Fruit fly (Drosophila melanogaster) whole organism, embryonic: Measurements from ENCODE around the gene Use1.

Experiments
- Abd-B ChIP-seq: fragments of 200-800 bp; sonication (Bioruptor generic); optimal IDR thresholded peaks from 2 replicates; lab custom pipeline; 2018; ENCODE audit warnings: missing biosample characterization, mild to moderate bottlenecking, missing genetic modification characterization, moderate library complexity
- Aef1 ChIP-seq: fragments of 200-800 bp; sonication (Bioruptor generic); IDR thresholded peaks from 3 replicates; pipeline ENCODE4 v1.3.6; 2022; ENCODE audit warnings: missing biosample characterization, missing genetic modification characterization
- Atf-2 ChIP-seq: fragments of 200-800 bp; sonication (Bioruptor generic); optimal IDR thresholded peaks from 2 replicates; lab custom pipeline; 2016; ENCODE audit warnings: missing biosample characterization, missing genetic modification characterization
- Atf6 ChIP-seq: fragments of 200-800 bp; sonication (Bioruptor generic); IDR thresholded peaks from 2 replicates; pipeline ENCODE4 v1.3.6; 2022; ENCODE audit warnings: missing biosample characterization, missing genetic modification characterization
- Bdp1 ChIP-seq: fragments of 200-800 bp; sonication (Bioruptor generic); optimal IDR thresholded peaks from 3 replicates; lab custom pipeline; 2016; ENCODE audit warnings: missing biosample characterization, missing genetic modification characterization
- CG11093 ChIP-seq: fragments of 200-800 bp; sonication (Bioruptor generic); IDR thresholded peaks from 3 replicates; pipeline ENCODE4 v1.3.6; 2022; ENCODE audit warnings: missing biosample characterization, missing genetic modification characterization
- CG11504 ChIP-seq: fragments of 200-800 bp; sonication (Bioruptor generic); optimal IDR thresholded peaks from 3 replicates; lab custom pipeline; 2019; ENCODE audit warnings: missing biosample characterization, mild to moderate bottlenecking, missing genetic modification characterization, moderate library complexity
- CG11560 ChIP-seq: fragments of 200-800 bp; sonication (Bioruptor generic); IDR thresholded peaks from 3 replicates; pipeline ENCODE4 v1.3.6; 2022; ENCODE audit warnings: missing biosample characterization, missing genetic modification characterization
- CG1529 ChIP-seq: fragments of 200-800 bp; sonication (Bioruptor generic); optimal IDR thresholded peaks from 3 replicates; lab custom pipeline; 2018; ENCODE audit warnings: missing biosample characterization, missing genetic modification characterization
- CG17385 ChIP-seq: fragments of 200-800 bp; sonication (Bioruptor generic); optimal IDR thresholded peaks from 3 replicates; lab custom pipeline; 2018; ENCODE audit warnings: missing biosample characterization, mild to moderate bottlenecking, missing genetic modification characterization
- CG18764 ChIP-seq: fragments of 200-800 bp; sonication (Bioruptor generic); optimal IDR thresholded peaks from 3 replicates; lab custom pipeline; 2016; ENCODE audit warnings: missing biosample characterization, missing genetic modification characterization
- CG2678 ChIP-seq: fragments of 200-800 bp; sonication (Bioruptor generic); optimal IDR thresholded peaks from 3 replicates; lab custom pipeline; 2019; ENCODE audit warnings: missing biosample characterization, mild to moderate bottlenecking, missing genetic modification characterization, moderate library complexity
- CG2889 ChIP-seq: fragments of 200-800 bp; sonication (Bioruptor generic); IDR thresholded peaks from 3 replicates; pipeline ENCODE4 v1.3.6; 2022; ENCODE audit warnings: missing biosample characterization, missing genetic modification characterization
- CG30431 ChIP-seq: fragments of 200-800 bp; sonication (Bioruptor generic); optimal IDR thresholded peaks from 2 replicates; lab custom pipeline; 2017; ENCODE audit warnings: missing biosample characterization, missing genetic modification characterization
- CG3407 ChIP-seq: fragments of 200-800 bp; sonication (Bioruptor generic); optimal IDR thresholded peaks from 2 replicates; lab custom pipeline; 2018; ENCODE audit warnings: missing biosample characterization, mild to moderate bottlenecking, missing genetic modification characterization
- CG3838 ChIP-seq: fragments of 200-800 bp; sonication (Bioruptor generic); optimal IDR thresholded peaks from 3 replicates; lab custom pipeline; 2016; ENCODE audit warnings: missing biosample characterization, missing genetic modification characterization
- CG4617 ChIP-seq: fragments of 200-800 bp; sonication (Bioruptor generic); optimal IDR thresholded peaks from 3 replicates; lab custom pipeline; 2016; ENCODE audit warnings: missing biosample characterization, missing genetic modification characterization, borderline replicate concordance
- CG4707 ChIP-seq: fragments of 200-800 bp; sonication (Bioruptor generic); optimal IDR thresholded peaks from 2 replicates; lab custom pipeline; 2018; ENCODE audit warnings: missing biosample characterization, mild to moderate bottlenecking, missing genetic modification characterization, moderate library complexity
- CG7928 ChIP-seq: fragments of 200-800 bp; sonication (Bioruptor generic); optimal IDR thresholded peaks from 2 replicates; lab custom pipeline; 2017; ENCODE audit warnings: missing biosample characterization, mild to moderate bottlenecking, missing genetic modification characterization
- CG8478 ChIP-seq: fragments of >200 bp; optimal IDR thresholded peaks from 2 replicates; lab custom pipeline; 2018
- E2f2 ChIP-seq: fragments of 200-800 bp; sonication (Bioruptor generic); IDR thresholded peaks from 2 replicates; pipeline ENCODE4 v1.3.6; 2022; ENCODE audit warnings: missing biosample characterization, missing genetic modification characterization
- HmgD ChIP-seq: fragments of 200-800 bp; sonication (Bioruptor generic); optimal IDR thresholded peaks from 3 replicates; lab custom pipeline; 2016; ENCODE audit warnings: missing biosample characterization, missing genetic modification characterization
- Lhr ChIP-seq: fragments of 200-800 bp; sonication (Bioruptor generic); optimal IDR thresholded peaks from 3 replicates; lab custom pipeline; 2017; ENCODE audit warnings: mild to moderate bottlenecking, missing biosample characterization, missing genetic modification reagents, missing genetic modification characterization
- Lpt ChIP-seq: fragments of >200 bp; optimal IDR thresholded peaks from 2 replicates; lab custom pipeline; 2018; ENCODE audit warnings: missing biosample characterization, missing genetic modification characterization
- Med ChIP-seq: fragments of 200-800 bp; sonication (Bioruptor generic); peaks from one replicate; lab custom pipeline; 2016; ENCODE audit warnings: missing biosample characterization, missing genetic modification characterization, mild to moderate bottlenecking, inconsistent platforms, moderate library complexity
- Mes4 ChIP-seq: fragments of 200-800 bp; sonication (Bioruptor generic); optimal IDR thresholded peaks from 2 replicates; lab custom pipeline; 2016; ENCODE audit warnings: missing biosample characterization, missing genetic modification characterization
- Neu2 ChIP-seq: fragments of 200-800 bp; sonication (Bioruptor generic); optimal IDR thresholded peaks from 3 replicates; lab custom pipeline; 2016; ENCODE audit warnings: missing biosample characterization, missing genetic modification characterization, borderline replicate concordance
- Nf-YB ChIP-seq: fragments of 200-800 bp; sonication (Bioruptor generic); optimal IDR thresholded peaks from 3 replicates; lab custom pipeline; 2019; ENCODE audit warnings: missing biosample characterization, mild to moderate bottlenecking, missing genetic modification characterization, moderate library complexity
- NfI ChIP-seq: fragments of 200-800 bp; sonication (Bioruptor generic); optimal IDR thresholded peaks from 3 replicates; lab custom pipeline; 2018; ENCODE audit warnings: missing biosample characterization, mild to moderate bottlenecking, missing genetic modification characterization, moderate library complexity
- Optix ChIP-seq: fragments of 200-800 bp; sonication (Bioruptor generic); IDR thresholded peaks from 3 replicates; pipeline ENCODE4 v1.3.6; 2022; ENCODE audit warnings: missing biosample characterization, missing genetic modification characterization
- Sox100B ChIP-seq: fragments of 200-800 bp; sonication (Bioruptor generic); optimal IDR thresholded peaks from 3 replicates; lab custom pipeline; 2018; ENCODE audit warnings: missing biosample characterization, mild to moderate bottlenecking, missing genetic modification characterization
- Sox102F ChIP-seq: fragments of 200-800 bp; sonication (Bioruptor generic); optimal IDR thresholded peaks from 2 replicates; lab custom pipeline; 2018; ENCODE audit warnings: missing biosample characterization, mild to moderate bottlenecking, missing genetic modification characterization, moderate library complexity
- Spps ChIP-seq: fragments of 200-800 bp; sonication (Bioruptor generic); optimal IDR thresholded peaks from 2 replicates; lab custom pipeline; 2018; ENCODE audit warnings: missing biosample characterization, mild to moderate bottlenecking, missing genetic modification characterization
- Sry-β ChIP-seq: fragments of 200-800 bp; sonication (Bioruptor generic); optimal IDR thresholded peaks from 2 replicates; lab custom pipeline; 2018; ENCODE audit warnings: missing biosample characterization, mild to moderate bottlenecking, missing genetic modification characterization, moderate library complexity
- Usf ChIP-seq: fragments of 200-800 bp; sonication (Bioruptor generic); optimal IDR thresholded peaks from 2 replicates; lab custom pipeline; 2017; ENCODE audit warnings: missing genotype, missing biosample characterization, missing genetic modification characterization
- cad ChIP-seq: fragments of >200 bp; optimal IDR thresholded peaks from 2 replicates; lab custom pipeline; 2017; ENCODE audit warnings: missing biosample characterization, missing genetic modification characterization
- caup ChIP-seq: fragments of 200-800 bp; sonication (Bioruptor generic); optimal IDR thresholded peaks from 3 replicates; lab custom pipeline; 2017; ENCODE audit warnings: missing biosample characterization, mild to moderate bottlenecking, missing genetic modification characterization, moderate library complexity; ENCODE audit not compliant: severe bottlenecking
- cwo ChIP-seq: fragments of 200-800 bp; sonication (Bioruptor generic); optimal IDR thresholded peaks from 3 replicates; lab custom pipeline; 2017; ENCODE audit warnings: missing biosample characterization, missing genetic modification characterization, mild to moderate bottlenecking, moderate library complexity, missing genetic modification reagents
- dimm ChIP-seq: fragments of 200-800 bp; sonication (Bioruptor generic); IDR thresholded peaks from 2 replicates; pipeline ENCODE4 v1.3.6; 2022; ENCODE audit warnings: missing biosample characterization, missing genetic modification characterization
- exex ChIP-seq: fragments of 200-800 bp; sonication (Bioruptor generic); optimal IDR thresholded peaks from 4 replicates; lab custom pipeline; 2018; ENCODE audit warnings: missing biosample characterization, mild to moderate bottlenecking, missing genetic modification characterization, moderate library complexity
- gcm ChIP-seq: fragments of 200-800 bp; sonication (Bioruptor generic); optimal IDR thresholded peaks from 2 replicates; lab custom pipeline; 2019; ENCODE audit warnings: missing biosample characterization, mild to moderate bottlenecking, missing genetic modification characterization, moderate library complexity
- ham ChIP-seq: fragments of 200-800 bp; sonication (Bioruptor generic); IDR thresholded peaks from 2 replicates; pipeline ENCODE4 v1.3.6; 2022; ENCODE audit warnings: missing biosample characterization, missing genetic modification characterization
- nerfin-2 ChIP-seq: fragments of 200-800 bp; sonication (Bioruptor generic); IDR thresholded peaks from 2 replicates; pipeline ENCODE4 v1.3.6; 2022; ENCODE audit warnings: missing biosample characterization, missing genetic modification characterization; ENCODE audit not compliant: partially characterized antibody
- p53 ChIP-seq: fragments of 200-800 bp; sonication (Bioruptor generic); optimal IDR thresholded peaks from 2 replicates; lab custom pipeline; 2016; ENCODE audit warnings: missing biosample characterization, missing genetic modification characterization
- pho ChIP-seq: fragments of 200-800 bp; sonication (Bioruptor generic); optimal IDR thresholded peaks from 2 replicates; lab custom pipeline; 2016; ENCODE audit warnings: missing biosample characterization, missing genetic modification characterization
- psq ChIP-seq: fragments of 200-800 bp; sonication (Bioruptor generic); optimal IDR thresholded peaks from 2 replicates; lab custom pipeline; 2017; ENCODE audit warnings: missing biosample characterization, missing genetic modification characterization
- tio ChIP-seq: fragments of 200-800 bp; sonication (Bioruptor generic); optimal IDR thresholded peaks from 2 replicates; lab custom pipeline; 2017; ENCODE audit warnings: missing biosample characterization, missing genetic modification characterization, inconsistent platforms
- tll ChIP-seq, 2 experiments: fragments of 200-800 bp in 1 of 2; fragments of >200 bp in 1 of 2; sonication (Bioruptor generic) in 1 of 2; optimal IDR thresholded peaks; 2 replicates each; lab custom pipeline; 2017 to 2019; ENCODE audit warnings: missing biosample characterization in 2 of 2, missing genetic modification characterization in 2 of 2, mild to moderate bottlenecking in 1 of 2, moderate library complexity in 1 of 2
- vvl ChIP-seq: fragments of 200-800 bp; sonication (Bioruptor generic); IDR thresholded peaks from 2 replicates; pipeline ENCODE4 v1.3.6; 2022; ENCODE audit warnings: missing biosample characterization, missing genetic modification characterization

The Use1 gene

dm6 chr3L:9136976-9137954, at the start of gene Use1, which contains the start of gene nwk (continued):
- TF ChIP-seq pho (GFP tag; lab: Kevin White, UChicago), result peak; percentile 8
- TF ChIP-seq Med (GFP tag; lab: Kevin White, UChicago), result peak; percentile 79
- TF ChIP-seq Lpt (GFP tag; lab: Kevin White, UChicago), result no peak
- TF ChIP-seq psq (GFP tag; lab: Kevin White, UChicago), result no peak
- TF ChIP-seq E2f2 (GFP tag; lab: Robert Waterston, UW), result peak; percentile 51; the same call in 1 of the 2 replicates
- TF ChIP-seq CG17385 (GFP tag; lab: Kevin White, UChicago), result no peak
- no peak for TF ChIP-seq CG18764 (GFP tag; lab: Kevin White, UChicago)
- TF ChIP-seq dimm (GFP tag; lab: Robert Waterston, UW), result no peak
- TF ChIP-seq Atf6 (GFP tag; lab: Robert Waterston, UW), result no peak
- TF ChIP-seq tio (GFP tag; lab: Kevin White, UChicago), result no peak
- TF ChIP-seq HmgD, result no peak
- no peak for TF ChIP-seq ham (GFP tag; lab: Robert Waterston, UW)
- no peak for TF ChIP-seq CG1529 (GFP tag; lab: Kevin White, UChicago)
- no peak for TF ChIP-seq CG11093 (GFP tag; lab: Robert Waterston, UW)
- TF ChIP-seq CG3407 (GFP tag; lab: Kevin White, UChicago), result no peak
- TF ChIP-seq Sox100B, result no peak
- TF ChIP-seq caup (GFP tag; lab: Kevin White, UChicago), result no peak
- TF ChIP-seq cad (GFP tag; lab: Kevin White, UChicago), result no peak
- peak; percentile 35; the same call in 1 of the 2 replicates for TF ChIP-seq vvl
- peak; percentile 77 for TF ChIP-seq exex (tag; lab: Kevin White, UChicago)
- TF ChIP-seq CG3838 (GFP tag; lab: Kevin White, UChicago), result no peak
- no peak for TF ChIP-seq CG2889 (GFP tag; lab: Robert Waterston, UW)
- no peak for TF ChIP-seq Optix (GFP tag; lab: Robert Waterston, UW)
- TF ChIP-seq CG7928 (GFP tag; lab: Kevin White, UChicago), result no peak
- no peak for TF ChIP-seq p53
- peak; percentile 72 for TF ChIP-seq CG4617 (GFP tag; lab: Kevin White, UChicago)
- peak; percentile 60 for TF ChIP-seq cwo (GFP tag; lab: Kevin White, UChicago)
- no peak for TF ChIP-seq Sox102F
- TF ChIP-seq CG11504, result peak; percentile 30
- no peak for TF ChIP-seq CG30431 (GFP tag; lab: Kevin White, UChicago)
- TF ChIP-seq Aef1 (GFP tag; lab: Robert Waterston, UW), result no peak
- no peak for TF ChIP-seq CG11560
- TF ChIP-seq Abd-B (GFP tag; lab: Kevin White, UChicago), result no peak
- TF ChIP-seq tll (GFP tag; optimal IDR thresholded peaks at IDR 0.05; lab: Kevin White, UChicago), result no peak
- peak; percentile 6 for TF ChIP-seq NfI
- TF ChIP-seq Spps (tag; lab: Kevin White, UChicago), result no peak
- no peak for TF ChIP-seq Usf (GFP tag; lab: Kevin White, UChicago)
- no peak for TF ChIP-seq Atf-2 (GFP tag; lab: Kevin White, UChicago)
- TF ChIP-seq Sry-β (GFP tag; lab: Kevin White, UChicago), result no peak
- no peak for TF ChIP-seq gcm (GFP tag; lab: Kevin White, UChicago)
- no peak for TF ChIP-seq CG4707 (GFP tag; lab: Kevin White, UChicago)
- TF ChIP-seq Lhr, result peak; percentile 65
- no peak for TF ChIP-seq CG8478 (lab: Kevin White, UChicago)
- no peak for TF ChIP-seq Nf-YB
- TF ChIP-seq CG2678 (tag; lab: Kevin White, UChicago), result no peak
- no peak for TF ChIP-seq Mes4 (GFP tag; lab: Kevin White, UChicago)
- peak; percentile 22; the same call in 1 of the 2 replicates for TF ChIP-seq nerfin-2
- no peak for TF ChIP-seq Neu2
- TF ChIP-seq Bdp1 (GFP tag; lab: Kevin White, UChicago), result no peak
